Fruit fly (Drosophila melanogaster) ovary, adult (tissue): Measurements from ENCODE around the gene CG7330.

Experiments
- CG17801 ChIP-seq: fragments of 200-800 bp; optimal IDR thresholded peaks from 2 replicates; lab custom pipeline; 2019; ENCODE audit warnings: missing biosample characterization, mild to moderate bottlenecking, missing genetic modification characterization, moderate library complexity; ENCODE audit not compliant: partially characterized antibody

Gene CG7330

DNA sequence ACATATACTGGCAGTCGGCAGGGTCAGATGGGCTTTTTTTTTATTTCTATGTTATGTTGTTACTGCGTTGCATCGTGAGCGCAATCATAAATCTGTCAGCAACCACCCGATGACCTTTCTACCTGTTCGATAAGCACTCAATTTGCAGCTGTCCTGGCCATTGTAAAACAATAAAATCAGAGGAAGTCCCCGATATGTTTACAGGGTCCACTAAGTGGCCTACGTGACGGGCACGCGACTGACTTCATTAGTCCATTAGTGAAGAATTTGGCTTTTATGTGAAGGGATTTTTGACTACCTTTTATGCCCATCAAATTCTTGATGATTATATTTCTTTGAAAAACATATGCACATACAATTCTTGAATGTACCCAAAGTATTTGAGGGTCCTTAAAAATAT is 10.4 kb upstream of the CG7330 start:
- TF ChIP-seq CG17801 (GFP tag; lab: Kevin White, UChicago), result no peak

DNA sequence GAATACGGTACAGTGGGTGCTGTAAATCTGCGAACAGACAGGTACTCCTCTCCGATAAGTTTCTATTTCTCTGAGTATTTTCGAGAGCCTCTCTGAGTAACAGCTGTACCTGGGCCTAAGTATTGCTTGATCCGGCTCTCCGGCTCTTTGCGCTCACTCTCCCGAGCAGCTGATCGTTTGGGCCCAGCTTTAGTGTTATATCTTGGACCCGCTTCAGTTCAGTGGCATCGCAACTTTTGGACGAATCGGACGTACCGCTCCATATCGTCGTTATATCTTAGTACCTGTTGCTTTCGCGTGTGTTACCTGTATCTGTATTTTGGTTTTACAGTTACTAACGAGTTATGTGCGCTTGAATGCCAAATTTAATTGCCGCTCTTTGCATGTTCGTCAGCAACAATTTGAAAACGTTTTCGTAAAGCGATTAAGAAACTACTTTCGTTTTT is 9.5 kb upstream of the CG7330 start, which contains the start of gene geko:
Gene geko, plus strand, starts transcription at position 219 of the 446 bp plus-strand sequence.
- peak; percentile 4 for TF ChIP-seq CG17801 (GFP tag; lab: Kevin White, UChicago)

DNA sequence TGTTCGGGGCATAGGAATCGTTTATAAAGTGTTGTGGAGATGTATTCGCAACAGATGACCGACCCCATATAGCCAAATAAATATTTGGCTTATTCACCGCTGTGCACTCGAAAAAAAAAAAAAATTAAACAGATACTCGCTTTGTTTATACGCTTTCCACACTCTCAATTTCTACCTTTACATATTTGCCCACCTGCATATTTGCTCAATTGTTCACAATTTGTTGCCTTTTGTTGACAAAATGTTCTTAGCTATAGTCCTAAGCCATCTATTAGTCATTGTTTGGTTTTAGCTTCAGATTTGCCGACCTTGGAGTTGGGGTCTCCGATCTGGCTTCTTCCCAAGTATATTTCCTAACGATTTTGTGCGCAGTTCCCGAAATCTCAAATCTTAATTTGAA is 5.8 kb upstream of the CG7330 start:
- no peak for TF ChIP-seq CG17801 (GFP tag; lab: Kevin White, UChicago)

DNA sequence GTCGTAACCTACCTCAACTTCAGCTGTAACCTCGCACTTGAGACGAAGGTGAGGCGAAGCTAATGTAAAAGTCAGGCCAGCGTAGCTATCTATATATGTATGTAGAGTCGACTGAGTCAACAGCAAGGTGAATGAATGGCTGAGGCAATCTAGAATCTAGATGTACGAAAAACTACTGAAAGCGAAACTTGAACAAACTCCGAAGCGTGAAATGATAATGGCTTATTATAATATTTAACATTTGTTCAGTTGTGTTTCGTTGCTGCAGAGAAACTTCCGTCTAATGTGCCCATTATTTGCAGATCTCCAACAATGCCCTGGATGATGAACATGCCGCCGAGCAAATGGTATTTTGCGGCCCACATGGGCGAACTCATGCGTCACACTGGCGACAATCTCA is 4.1 kb upstream of the CG7330 start:
- TF ChIP-seq CG17801 (GFP tag; lab: Kevin White, UChicago), result no peak

DNA sequence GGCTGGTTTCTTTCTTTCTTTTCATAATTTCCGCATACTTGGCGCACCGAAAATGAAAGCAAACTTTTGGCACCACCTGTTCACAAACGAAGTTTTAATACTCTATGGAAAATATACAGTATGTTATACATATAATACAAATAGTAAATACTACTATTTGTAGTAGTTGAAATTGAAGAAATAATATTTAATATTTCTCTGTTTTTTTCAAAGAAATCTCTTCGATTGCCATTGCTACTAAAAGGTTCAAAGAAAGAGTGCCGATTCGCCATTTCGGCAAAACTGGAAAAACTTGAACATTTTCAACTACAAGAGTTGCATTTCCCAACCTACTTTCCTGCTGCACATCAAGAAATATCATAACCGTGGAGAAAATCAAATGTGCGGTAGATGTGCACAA is 1.9 kb upstream of the CG7330 start:
- no peak for TF ChIP-seq CG17801 (GFP tag; lab: Kevin White, UChicago)

DNA sequence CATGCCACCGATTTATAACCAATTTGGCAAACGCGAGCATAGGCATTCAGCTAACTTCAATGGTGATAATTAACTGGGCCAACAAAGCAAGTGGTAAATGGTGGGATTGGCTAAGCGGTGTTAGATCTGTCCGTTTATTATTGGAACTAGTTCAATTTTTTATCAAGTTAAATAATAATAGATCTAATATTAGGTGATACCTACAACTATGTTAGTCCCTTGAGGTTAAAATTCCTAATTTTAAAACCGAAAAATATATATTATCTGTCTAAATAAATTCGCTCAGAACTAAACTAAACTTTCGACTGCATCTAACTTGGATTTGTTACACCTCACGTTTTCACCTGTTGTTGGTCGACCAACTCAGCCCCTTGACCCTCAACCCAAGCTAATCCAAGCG is 1.1 kb upstream of the CG7330 start:
- TF ChIP-seq CG17801 (GFP tag; lab: Kevin White, UChicago), result no peak

DNA sequence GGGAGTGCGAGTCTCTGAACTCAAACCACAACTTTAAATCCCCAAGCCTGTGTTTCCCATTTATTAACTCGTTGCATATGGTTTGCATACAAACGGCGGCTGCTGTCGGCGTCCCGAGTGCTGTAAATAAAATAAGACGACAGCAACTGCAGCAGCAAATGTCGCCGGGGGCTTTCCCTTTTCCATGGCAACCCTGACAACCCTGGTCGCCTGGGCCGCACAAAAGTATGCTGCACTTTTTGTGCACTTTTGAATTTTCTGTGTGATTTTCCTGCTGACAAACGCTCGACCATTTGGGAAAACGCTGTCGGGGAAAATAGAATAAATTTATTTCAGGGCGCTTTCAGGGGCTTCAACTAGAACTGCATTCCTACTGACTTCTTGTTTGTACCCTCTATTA is 5.4 kb downstream of the CG7330 start:
- no peak for TF ChIP-seq CG17801 (GFP tag; lab: Kevin White, UChicago)

DNA sequence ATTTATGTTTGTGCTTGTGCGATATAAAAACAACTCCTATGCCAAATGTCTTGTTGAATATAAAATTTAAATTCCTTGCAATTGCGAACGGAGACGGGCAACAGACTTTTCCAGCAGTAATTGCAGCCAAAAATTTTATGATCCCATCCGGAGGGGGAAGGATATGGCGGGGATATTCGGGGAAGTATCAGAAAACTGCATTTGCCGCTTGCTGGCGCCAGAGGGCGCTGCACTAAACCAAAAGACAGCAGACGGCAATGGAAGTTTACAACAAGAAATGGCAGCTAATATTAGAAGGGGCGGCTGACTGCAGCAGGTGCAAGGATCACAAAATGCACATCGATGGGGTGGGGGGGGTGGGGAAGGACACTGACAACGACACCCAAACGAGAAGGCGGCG is 12.5 kb downstream of the CG7330 start:
- TF ChIP-seq CG17801 (GFP tag; lab: Kevin White, UChicago), result no peak

DNA sequence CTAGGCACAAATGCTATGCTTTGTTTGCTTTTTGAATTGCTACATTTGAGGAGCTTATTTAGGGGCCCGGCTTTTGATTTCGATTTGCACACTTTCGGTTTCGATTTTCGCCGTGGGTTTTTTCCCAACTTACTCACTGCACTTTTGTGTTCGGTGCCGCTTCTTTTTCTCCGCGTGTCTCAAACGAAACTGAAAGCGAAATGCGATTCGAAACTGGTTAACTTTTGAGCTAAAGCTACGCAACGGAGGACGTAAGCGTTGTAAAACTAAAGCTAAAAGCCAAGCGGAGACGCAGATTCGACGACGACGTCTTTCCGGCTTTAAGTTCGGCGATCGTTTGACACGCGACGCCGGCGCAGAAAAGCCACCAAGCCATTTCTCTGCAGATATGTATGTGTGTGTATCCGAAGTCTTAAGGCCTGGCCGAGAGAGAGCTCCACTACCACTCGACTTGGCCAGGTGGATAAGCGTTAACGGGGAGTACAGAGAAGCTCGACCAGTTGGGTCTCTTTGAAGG is 13.5 kb downstream of the CG7330 start, which contains the start of gene CG13699:
Gene CG13699, minus strand, starts transcription at position 349 of the 517 bp plus-strand sequence.
- TF ChIP-seq CG17801 (GFP tag; lab: Kevin White, UChicago), result no peak

DNA sequence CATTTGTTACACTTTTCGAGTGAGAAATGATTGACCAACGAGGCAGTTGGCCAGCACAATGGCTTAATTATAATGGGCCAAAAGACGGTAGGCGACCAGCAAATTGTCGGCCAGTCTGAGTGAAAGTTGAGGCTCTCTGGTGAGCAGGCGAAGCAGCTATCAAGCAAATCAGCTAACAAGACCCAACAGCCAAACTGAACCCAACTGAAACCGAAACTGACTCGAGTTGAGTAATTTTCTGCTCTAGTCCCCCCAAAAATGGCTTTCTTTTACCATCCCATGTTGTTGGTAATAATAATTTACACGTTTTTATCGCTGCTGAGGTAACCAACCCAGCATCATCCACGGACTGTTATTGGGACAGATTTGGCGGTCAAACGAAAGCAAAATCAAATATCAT is 14.4 kb downstream of the CG7330 start:
- no peak for TF ChIP-seq CG17801 (GFP tag; lab: Kevin White, UChicago)

DNA sequence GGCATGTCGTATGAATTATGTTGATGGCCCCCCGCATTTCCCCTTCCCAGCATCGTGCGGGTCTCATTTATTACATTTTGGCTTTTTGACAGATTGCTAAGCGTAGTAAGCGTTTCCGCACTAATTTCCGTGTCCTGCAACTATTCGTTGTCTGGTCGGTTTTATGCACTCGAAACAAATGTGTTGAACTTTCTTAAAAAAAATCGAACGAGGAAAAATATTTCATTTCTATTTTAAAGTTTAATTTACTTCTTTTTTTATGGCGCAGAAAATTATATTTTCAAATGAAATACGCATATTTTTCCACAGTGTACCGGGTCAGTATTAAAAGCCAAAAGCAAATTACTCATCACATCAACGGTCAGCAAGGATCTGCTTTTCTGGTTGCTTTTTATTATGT is 16.1 kb downstream of the CG7330 start:
- no peak for TF ChIP-seq CG17801 (GFP tag; lab: Kevin White, UChicago)

DNA sequence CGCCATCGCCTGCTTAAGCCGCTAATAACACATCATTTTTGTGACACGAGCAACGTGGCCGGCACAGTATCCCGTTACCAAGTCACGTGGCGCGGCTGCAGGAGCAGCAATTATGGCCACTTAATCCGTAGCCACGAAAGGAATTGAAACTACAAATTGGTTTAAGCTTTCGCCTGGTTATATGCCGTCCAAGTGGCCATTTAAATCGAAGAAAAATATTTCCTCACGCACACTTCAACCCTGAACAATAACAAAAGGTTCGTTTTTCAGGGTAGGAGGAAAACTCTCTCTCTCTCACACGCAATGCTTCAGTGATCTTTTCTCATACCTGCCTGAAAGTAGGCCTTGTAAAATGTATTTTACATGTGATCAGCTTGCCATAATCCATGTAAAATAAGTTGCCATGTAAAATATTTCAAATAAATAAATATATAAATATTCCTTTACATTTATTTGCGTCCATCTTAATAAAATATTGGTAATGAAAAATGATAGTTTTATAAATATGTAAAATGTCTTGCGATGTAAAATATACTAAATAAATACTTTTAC is 18.3 kb downstream of the CG7330 start:
- TF ChIP-seq CG17801 (GFP tag; lab: Kevin White, UChicago), result no peak

DNA sequence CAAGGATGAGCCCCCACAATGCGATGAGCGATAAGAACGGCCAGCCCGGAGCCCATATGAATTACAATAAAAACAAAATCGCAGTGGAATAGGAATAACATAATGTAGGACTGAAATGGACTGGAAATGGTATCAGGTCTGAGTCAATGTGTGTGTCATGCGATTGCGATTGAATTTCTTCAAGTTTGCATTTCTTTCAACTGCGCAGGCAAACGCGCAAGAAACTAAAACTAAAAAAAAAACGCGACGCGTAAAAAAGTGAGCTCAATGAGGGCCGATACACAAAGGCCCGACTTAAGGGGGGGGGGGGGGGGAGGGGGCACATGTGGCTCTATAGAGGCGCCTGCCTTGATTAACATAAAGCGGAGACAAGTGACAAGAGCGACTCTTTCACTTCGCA is 22.4 kb downstream of the CG7330 start:
- no peak for TF ChIP-seq CG17801 (GFP tag; lab: Kevin White, UChicago)

DNA sequence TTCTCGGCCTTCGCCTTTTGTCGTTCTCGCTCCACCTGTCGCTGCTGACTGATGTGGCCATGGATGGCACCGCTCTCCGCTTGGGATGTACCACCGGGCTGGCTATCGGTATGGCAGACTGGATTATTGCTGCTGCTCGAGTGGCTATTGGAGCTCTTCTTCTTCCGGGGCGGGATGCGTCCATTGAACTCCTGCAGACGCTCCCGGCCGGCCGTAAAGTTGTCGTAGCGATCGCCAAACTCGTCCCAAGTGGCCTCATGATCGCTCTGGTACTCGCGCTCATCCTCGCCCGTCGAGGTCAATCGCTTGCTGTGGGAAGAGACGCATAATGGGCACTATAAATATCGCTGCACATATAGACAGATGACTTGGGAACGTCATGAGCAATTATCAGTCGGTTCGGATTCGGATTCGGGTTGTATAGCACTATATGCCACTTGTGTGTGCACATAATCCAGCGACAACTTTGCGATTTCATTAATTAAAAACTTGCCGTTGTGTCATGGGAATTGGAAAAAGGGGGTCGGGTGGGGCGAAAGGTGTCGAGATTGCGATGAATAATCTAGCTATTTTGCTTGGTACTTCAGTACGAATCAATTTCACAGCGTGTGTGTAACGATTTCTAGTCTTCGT is 23.5 kb downstream of the CG7330 start:
- TF ChIP-seq CG17801 (GFP tag; lab: Kevin White, UChicago), result no peak

DNA sequence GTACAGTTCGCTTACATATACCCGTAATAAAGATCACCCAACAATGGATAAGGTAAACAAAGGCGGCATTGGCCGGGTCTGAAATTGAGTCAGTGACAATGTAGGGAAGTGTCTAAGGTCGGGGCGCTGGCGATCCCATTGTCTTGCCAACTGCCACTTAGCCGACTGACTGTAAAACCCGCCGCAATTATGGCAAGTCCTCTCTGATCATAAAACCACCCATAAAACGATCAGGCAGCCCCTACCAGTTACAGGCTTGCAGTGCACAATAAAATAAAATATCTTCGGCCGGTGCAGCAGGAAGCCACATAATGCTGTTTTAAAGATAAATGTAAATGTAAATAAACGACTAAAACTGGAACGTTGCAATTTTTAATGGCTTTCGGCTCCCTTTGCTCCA is 24.9 kb downstream of the CG7330 start:
- TF ChIP-seq CG17801 (GFP tag; lab: Kevin White, UChicago), result no peak

DNA sequence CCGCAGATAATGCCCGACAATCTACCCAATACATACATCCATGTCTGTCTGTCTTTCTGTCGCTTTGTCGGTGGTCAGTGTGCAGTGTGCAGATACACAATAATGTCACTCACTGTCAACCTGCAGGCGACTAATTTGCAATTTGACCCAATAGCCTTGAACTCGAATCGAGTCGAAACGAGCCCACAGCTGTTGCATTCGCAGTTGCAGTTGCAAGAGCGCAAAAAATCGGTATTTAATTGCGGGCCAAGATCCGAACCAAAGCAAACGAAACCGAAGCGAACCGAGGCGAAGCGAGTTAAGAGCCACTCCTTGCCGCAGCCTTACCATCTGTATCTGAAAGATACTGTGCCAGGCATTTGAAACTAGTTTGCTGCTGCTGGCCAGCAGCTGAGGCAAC is 26.1 kb downstream of the CG7330 start:
- TF ChIP-seq CG17801 (GFP tag; lab: Kevin White, UChicago), result no peak
